Worm (Caenorhabditis elegans) whole organism, L1 larva: Measurements from ENCODE around the gene F08F8.6.

ENCODE experiments used
- C16A3.4 ChIP-seq: fragments of 150-350 bp; optimal IDR thresholded peaks from 2 replicates; lab custom pipeline; 2014; ENCODE audit warnings: missing biosample characterization, missing genetic modification characterization
- C34B4.2 ChIP-seq: sonication (generic microtip); optimal IDR thresholded peaks from 2 replicates; lab custom pipeline; 2017; ENCODE audit warnings: mild to moderate bottlenecking, missing genetic modification characterization, missing compliant biosample characterization
- alr-1 ChIP-seq: fragments of 200-800 bp; sonication (Bioruptor generic); optimal IDR thresholded peaks from 2 replicates; lab custom pipeline; 2018; ENCODE audit warnings: borderline replicate concordance, mild to moderate bottlenecking, missing genetic modification characterization, missing compliant biosample characterization
- aly-2 ChIP-seq: fragments of 150-350 bp; optimal IDR thresholded peaks from 2 replicates; lab custom pipeline; 2014; ENCODE audit warnings: missing biosample characterization, missing genetic modification characterization
- ama-1 ChIP-seq: fragments of 150-350 bp; optimal IDR thresholded peaks from 2 replicates; lab custom pipeline; 2014
- blmp-1 ChIP-seq: fragments of 150-350 bp; optimal IDR thresholded peaks from 2 replicates; lab custom pipeline; 2014; ENCODE audit warnings: missing biosample characterization, missing genetic modification characterization
- ceh-8 ChIP-seq: fragments of 200-800 bp; sonication (Bioruptor generic); optimal IDR thresholded peaks from 2 replicates; lab custom pipeline; 2018; ENCODE audit warnings: mild to moderate bottlenecking, missing genetic modification characterization, moderate library complexity, missing compliant biosample characterization
- dpl-1 ChIP-seq, 3 experiments: fragments of 150-350 bp in 2 of 3; sonication (generic microtip) in 1 of 3; optimal IDR thresholded peaks; 2 replicates each; lab custom pipeline; 2014 to 2017; ENCODE audit warnings: missing biosample characterization in 3 of 3, missing genetic modification characterization in 3 of 3, missing genetic modification reagents in 3 of 3
- efl-1 ChIP-seq, 4 experiments: fragments of 150-350 bp; optimal IDR thresholded peaks in 3 of 4; peaks in 1 of 4; 1 replicate in 1 of 4; 2 replicates in 3 of 4; lab custom pipeline; 2014; ENCODE audit warnings: missing biosample characterization in 2 of 4, missing genetic modification characterization in 2 of 4, missing genetic modification reagents in 2 of 4
- efl-3 ChIP-seq: fragments of 200-800 bp; sonication (Bioruptor generic); optimal IDR thresholded peaks from 2 replicates; lab custom pipeline; 2018; ENCODE audit warnings: mild to moderate bottlenecking, missing genetic modification characterization, missing compliant biosample characterization
- elt-2 ChIP-seq: sonication (generic microtip); optimal IDR thresholded peaks from 2 replicates; lab custom pipeline; 2016; ENCODE audit warnings: missing genetic modification characterization, mild to moderate bottlenecking, inconsistent platforms, missing compliant biosample characterization, missing genetic modification reagents
- elt-3 ChIP-seq, 6 experiments: fragments of 150-350 bp in 1 of 6; sonication (generic microtip); optimal IDR thresholded peaks; 2 replicates each; lab custom pipeline; 2017 to 2018; ENCODE audit warnings: missing biosample characterization in 6 of 6, missing genetic modification characterization in 6 of 6, inconsistent platforms in 1 of 6
- ets-5 ChIP-seq: fragments of 200-800 bp; sonication (Bioruptor generic); IDR thresholded peaks from 2 replicates; pipeline ENCODE4 v1.3.6; 2022; ENCODE audit warnings: missing genetic modification characterization, missing compliant biosample characterization
- fkh-10 ChIP-seq: sonication (generic microtip); optimal IDR thresholded peaks from 2 replicates; lab custom pipeline; 2017; ENCODE audit warnings: missing biosample characterization, missing genetic modification reagents, missing genetic modification characterization
- grh-1 ChIP-seq: fragments of 200-800 bp; sonication (Bioruptor generic); IDR thresholded peaks from 2 replicates; pipeline ENCODE4 v1.3.6; 2022; ENCODE audit warnings: missing genetic modification reagents, missing genetic modification characterization, missing compliant biosample characterization
- hlh-4 ChIP-seq: sonication (generic microtip); optimal IDR thresholded peaks from 2 replicates; lab custom pipeline; 2016; ENCODE audit warnings: mild to moderate bottlenecking, missing genetic modification characterization, missing compliant biosample characterization
- jun-1 ChIP-seq: fragments of 150-350 bp; optimal IDR thresholded peaks from 2 replicates; lab custom pipeline; 2014; ENCODE audit warnings: missing biosample characterization, missing genetic modification reagents, missing genetic modification characterization
- lin-13 ChIP-seq: fragments of 150-350 bp; optimal IDR thresholded peaks from 2 replicates; lab custom pipeline; 2014; ENCODE audit warnings: missing biosample characterization, missing genetic modification reagents, missing genetic modification characterization
- lin-14 ChIP-seq: fragments of 200-800 bp; sonication (Bioruptor generic); optimal IDR thresholded peaks from 2 replicates; lab custom pipeline; 2018; ENCODE audit warnings: mild to moderate bottlenecking, missing genetic modification characterization, moderate library complexity, missing compliant biosample characterization
- lin-35 ChIP-seq, 2 experiments: fragments of 150-350 bp; optimal IDR thresholded peaks; 2 replicates each; lab custom pipeline; 2014; ENCODE audit warnings: missing biosample characterization in 2 of 2, missing genetic modification characterization in 2 of 2, missing genetic modification reagents in 2 of 2
- lin-39 ChIP-seq: fragments of 150-350 bp; optimal IDR thresholded peaks from 2 replicates; lab custom pipeline; 2014; ENCODE audit warnings: missing biosample characterization, missing genetic modification reagents, missing genetic modification characterization
- lsy-2 ChIP-seq, 2 experiments: fragments of 150-350 bp; optimal IDR thresholded peaks; 2 replicates each; lab custom pipeline; 2014; ENCODE audit warnings: missing biosample characterization in 2 of 2, missing genetic modification characterization in 2 of 2
- mep-1 ChIP-seq: fragments of 150-350 bp; optimal IDR thresholded peaks from 2 replicates; lab custom pipeline; 2014; ENCODE audit warnings: missing biosample characterization, missing genetic modification characterization
- nhr-11 ChIP-seq: fragments of 150-350 bp; optimal IDR thresholded peaks from 2 replicates; lab custom pipeline; 2014; ENCODE audit warnings: missing biosample characterization, missing genetic modification characterization
- nhr-19 ChIP-seq: fragments of 200-800 bp; sonication (Bioruptor generic); conservative IDR thresholded peaks from 2 replicates; pipeline ENCODE4 v1.3.6; 2022; ENCODE audit warnings: missing genetic modification characterization, missing compliant biosample characterization
- nhr-20 ChIP-seq: sonication (generic microtip); optimal IDR thresholded peaks from 2 replicates; lab custom pipeline; 2016; ENCODE audit warnings: mild to moderate bottlenecking, missing genetic modification characterization, missing compliant biosample characterization
- nhr-47 ChIP-seq: sonication (generic microtip); optimal IDR thresholded peaks from 2 replicates; lab custom pipeline; 2016; ENCODE audit warnings: mild to moderate bottlenecking, missing genetic modification characterization, moderate library complexity, missing compliant biosample characterization
- nhr-76 ChIP-seq: sonication (generic microtip); optimal IDR thresholded peaks from 2 replicates; lab custom pipeline; 2017; ENCODE audit warnings: missing biosample characterization, missing genetic modification characterization
- nhr-85 ChIP-seq: sonication (generic microtip); peaks from one replicate; lab custom pipeline; 2016; ENCODE audit warnings: missing genetic modification characterization, inconsistent platforms, missing compliant biosample characterization
- rnt-1 ChIP-seq: sonication (generic microtip); optimal IDR thresholded peaks from 2 replicates; lab custom pipeline; 2016; ENCODE audit warnings: mild to moderate bottlenecking, missing genetic modification characterization, moderate library complexity, missing compliant biosample characterization
- snu-23 ChIP-seq: sonication (generic microtip); optimal IDR thresholded peaks from 2 replicates; lab custom pipeline; 2016; ENCODE audit warnings: missing genetic modification characterization, missing compliant biosample characterization
- sox-4 ChIP-seq: sonication (generic microtip); optimal IDR thresholded peaks from 2 replicates; lab custom pipeline; 2016; ENCODE audit warnings: missing genetic modification characterization, missing compliant biosample characterization
- swsn-7 ChIP-seq: sonication (generic microtip); optimal IDR thresholded peaks from 2 replicates; lab custom pipeline; 2016; ENCODE audit warnings: missing genetic modification characterization, missing compliant biosample characterization
- tbx-2 ChIP-seq: sonication (generic microtip); optimal IDR thresholded peaks from 2 replicates; lab custom pipeline; 2016; ENCODE audit warnings: missing genetic modification characterization, missing compliant biosample characterization
- tlp-1 ChIP-seq: fragments of 150-350 bp; optimal IDR thresholded peaks from 2 replicates; lab custom pipeline; 2014; ENCODE audit warnings: missing biosample characterization, missing genetic modification characterization
- unc-130 ChIP-seq: fragments of 150-350 bp; optimal IDR thresholded peaks from 2 replicates; lab custom pipeline; 2017; ENCODE audit warnings: missing biosample characterization, missing genetic modification characterization, inconsistent platforms
- unc-98 ChIP-seq: fragments of 200-800 bp; sonication (Bioruptor generic); IDR thresholded peaks from 2 replicates; pipeline ENCODE4 v1.3.6; 2022; ENCODE audit warnings: missing genetic modification characterization, missing compliant biosample characterization
- vab-15 ChIP-seq: sonication (generic microtip); optimal IDR thresholded peaks from 2 replicates; lab custom pipeline; 2017; ENCODE audit warnings: missing genotype, mild to moderate bottlenecking, missing genetic modification characterization, missing compliant biosample characterization
- ztf-4 ChIP-seq: fragments of 150-350 bp; optimal IDR thresholded peaks from 2 replicates; lab custom pipeline; 2014; ENCODE audit warnings: missing biosample characterization, missing genetic modification characterization

F08F8.6 gene

DNA sequence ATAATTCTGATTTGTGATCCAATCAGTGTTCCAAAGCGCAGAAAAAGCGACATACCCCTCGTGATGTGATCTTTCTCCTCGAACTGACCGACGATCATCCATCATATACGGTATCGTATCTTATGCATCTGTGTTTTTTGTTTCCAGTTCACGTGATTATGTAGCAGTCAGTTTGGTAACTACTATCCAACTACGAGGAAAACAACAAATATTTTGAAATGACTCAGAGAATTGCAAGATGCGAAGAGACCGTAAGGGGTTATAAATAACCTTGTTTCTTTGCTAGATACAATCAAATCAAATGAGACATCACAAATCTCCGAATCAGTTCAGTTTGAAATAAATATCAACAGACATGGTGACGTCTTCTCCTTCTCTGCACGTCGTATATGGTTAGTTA lies 43.3 kb upstream of the F08F8.6 start (continued):
- peak; percentile 89 for TF ChIP-seq nhr-20 (tag; lab: Kevin White, UChicago)
- TF ChIP-seq unc-98 (GFP tag; lab: Robert Waterston, UW), result no peak
- peak; percentile 36; the same call in 1 of the 2 replicates for TF ChIP-seq grh-1 (GFP tag; lab: Robert Waterston, UW)
- TF ChIP-seq nhr-11, result no peak
- peak; percentile 59 for TF ChIP-seq snu-23 (GFP tag; lab: Kevin White, UChicago)
- peak; percentile 69 for TF ChIP-seq C16A3.4 (tag; lab: Kevin White, UChicago)
- peak in 1 of 3 experiments; percentile 39 for TF ChIP-seq dpl-1 (GFP tag; optimal IDR thresholded peaks at IDR 0.05; lab: Kevin White, UChicago)
- TF ChIP-seq lin-35 (GFP tag; optimal IDR thresholded peaks at IDR 0.05; lab: Kevin White, UChicago), result peak in 1 of 2 experiments; percentile 59
- peak; percentile 81 for TF ChIP-seq lin-14 (GFP tag; lab: Kevin White, UChicago)
- TF ChIP-seq efl-3 (GFP tag; lab: Kevin White, UChicago), result peak; percentile 38

DNA sequence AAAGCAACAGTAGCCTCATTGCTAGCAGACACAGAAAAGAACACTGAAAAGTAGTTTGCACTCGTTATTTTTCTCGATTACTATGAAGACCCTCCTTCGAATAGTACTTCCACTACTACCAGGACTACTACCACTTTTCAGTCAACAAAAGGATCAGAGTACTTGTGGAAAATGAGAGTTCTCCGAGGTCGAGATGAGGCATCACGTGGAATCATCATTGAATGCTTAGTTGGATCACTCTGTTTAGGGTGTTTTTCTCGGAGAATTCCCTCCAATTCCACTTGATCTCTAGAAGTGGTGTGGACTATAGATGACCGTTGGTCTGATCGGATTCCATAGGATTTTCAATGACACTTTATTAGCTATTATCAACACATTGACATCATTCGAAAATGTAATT lies 42.7 kb upstream of the F08F8.6 start:
- TF ChIP-seq lin-35 (GFP tag; optimal IDR thresholded peaks at IDR 0.05; lab: Kevin White, UChicago) (peak in 1 of 2 experiments; percentile 38), grh-1 (GFP tag; lab: Robert Waterston, UW) (peak; percentile 32; the same call in 1 of the 2 replicates), aly-2 (tag; lab: Kevin White, UChicago) (no peak), ets-5 (GFP tag; lab: Robert Waterston, UW) (no peak), lin-39 (tag; lab: Kevin White, UChicago) (no peak), nhr-85 (tag; lab: Kevin White, UChicago) (peak; percentile 87), ama-1 (lab: Kevin White, UChicago) (no peak), elt-3 (tag; optimal IDR thresholded peaks at IDR 0.05; lab: Kevin White, UChicago) (peak in 1 of 6 experiments; percentile 2), nhr-19 (GFP tag; lab: Robert Waterston, UW) (peak; percentile 33), unc-130 (tag; lab: Kevin White, UChicago) (no peak), blmp-1 (tag; lab: Kevin White, UChicago) (peak; percentile 82), snu-23 (GFP tag; lab: Kevin White, UChicago) (peak; percentile 4), vab-15 (tag; lab: Kevin White, UChicago) (no peak), efl-1 (optimal IDR thresholded peaks at IDR 0.05; lab: Kevin White, UChicago) (no peak), efl-1 (GFP tag; optimal IDR thresholded peaks at IDR 0.05 in 1 of 2; lab: Kevin White, UChicago) (peak in 1 of 2 experiments; percentile 73), lin-14 (GFP tag; lab: Kevin White, UChicago) (peak; percentile 44), fkh-10 (GFP tag; lab: Kevin White, UChicago) (no peak), nhr-20 (tag; lab: Kevin White, UChicago) (peak; percentile 40), lsy-2 (tag; optimal IDR thresholded peaks at IDR 0.05; lab: Kevin White, UChicago) (peak in 1 of 2 experiments; percentile 17), jun-1 (tag; lab: Kevin White, UChicago) (no peak), rnt-1 (tag; lab: Kevin White, UChicago) (no peak)

DNA sequence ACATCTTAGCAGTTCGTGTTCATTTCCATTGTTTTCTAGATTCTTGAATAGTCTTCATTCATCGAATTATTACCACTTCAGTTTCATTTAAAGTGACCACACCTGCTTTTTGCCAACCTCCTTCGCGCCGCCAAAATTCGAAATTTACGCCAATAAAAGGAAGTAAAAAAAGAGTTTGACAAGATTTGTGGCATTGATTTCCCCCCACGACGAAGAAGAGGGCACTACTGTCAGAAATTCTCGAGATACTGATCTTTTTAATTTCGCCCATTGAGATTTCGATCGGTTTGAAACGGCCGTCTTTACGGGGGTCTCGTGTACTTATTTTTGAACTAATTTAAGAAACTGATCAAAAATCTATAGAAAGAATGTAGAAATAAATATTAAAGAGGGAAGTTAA lies 41.8 kb upstream of the F08F8.6 start:
- TF ChIP-seq nhr-76 (no peak), lin-35 (GFP tag; optimal IDR thresholded peaks at IDR 0.05; lab: Kevin White, UChicago) (no peak), nhr-20 (tag; lab: Kevin White, UChicago) (peak; percentile 11), nhr-85 (tag; lab: Kevin White, UChicago) (peak; percentile 86), elt-2 (tag; lab: Kevin White, UChicago) (no peak), alr-1 (tag; lab: Kevin White, UChicago) (no peak), lin-14 (GFP tag; lab: Kevin White, UChicago) (peak; percentile 55), hlh-4 (no peak), fkh-10 (GFP tag; lab: Kevin White, UChicago) (no peak), ceh-8 (GFP tag; lab: Kevin White, UChicago) (no peak), blmp-1 (tag; lab: Kevin White, UChicago) (peak; percentile 55), swsn-7 (tag; lab: Kevin White, UChicago) (no peak), lsy-2 (tag; optimal IDR thresholded peaks at IDR 0.05; lab: Kevin White, UChicago) (no peak), nhr-47 (tag; lab: Kevin White, UChicago) (no peak), C16A3.4 (tag; lab: Kevin White, UChicago) (no peak), sox-4 (tag; lab: Kevin White, UChicago) (no peak), mep-1 (tag; lab: Kevin White, UChicago) (peak; percentile 22), tlp-1 (tag; lab: Kevin White, UChicago) (no peak), ztf-4 (no peak), C34B4.2 (tag; lab: Kevin White, UChicago) (no peak), lin-13 (GFP tag; lab: Kevin White, UChicago) (no peak), tbx-2 (tag; lab: Kevin White, UChicago) (no peak)
